Fruit fly (Drosophila melanogaster): ENCODE data around the gene CG14968.
A peak's percentile ranks its signal among the peaks of the same experiment; 100 is the strongest.

CG14968 gene

dm6 chr3L:3350572-3351343, 47.8 kb upstream of the CG14968 start (continued):
- TF ChIP-seq Ravus (GFP tag; IDR thresholded peaks at IDR 0.05) (no peak), CG2875 (GFP tag; optimal IDR thresholded peaks at IDR 0.05) (no peak), otp (GFP tag; IDR thresholded peaks at IDR 0.05) (no peak), exex (tag; optimal IDR thresholded peaks at IDR 0.05) (peak; percentile 91), CG4820 (GFP tag; optimal IDR thresholded peaks at IDR 0.05) (no peak), CG11398 (GFP tag; optimal IDR thresholded peaks at IDR 0.05) (no peak), fd96Cb (tag; optimal IDR thresholded peaks at IDR 0.05) (no peak), CG12071 (GFP tag; optimal IDR thresholded peaks at IDR 0.05) (no peak), CG1603 (tag; optimal IDR thresholded peaks at IDR 0.05) (no peak), Myb (GFP tag; optimal IDR thresholded peaks at IDR 0.05) (no peak), CG15011 (GFP tag; optimal IDR thresholded peaks at IDR 0.05) (no peak), corto (GFP tag; optimal IDR thresholded peaks at IDR 0.05) (no peak), CG6175 (GFP tag; IDR thresholded peaks at IDR 0.05) (no peak), CG30431 (GFP tag; optimal IDR thresholded peaks at IDR 0.05) (no peak), inv (GFP tag; IDR thresholded peaks at IDR 0.05; ENCODE audit: partially characterized antibody) (no peak), pzg (GFP tag; optimal IDR thresholded peaks at IDR 0.05) (no peak), CG14710 (tag; optimal IDR thresholded peaks at IDR 0.05) (no peak), PHDP (tag; optimal IDR thresholded peaks at IDR 0.05) (no peak), gce (GFP tag; IDR thresholded peaks at IDR 0.05) (no peak), Blimp-1 (GFP tag; optimal IDR thresholded peaks at IDR 0.05) (no peak), CG13287 (GFP tag; IDR thresholded peaks at IDR 0.05; ENCODE audit: partially characterized antibody) (no peak), NC2α (GFP tag; optimal IDR thresholded peaks at IDR 0.05) (no peak), dmrt11E (tag; optimal IDR thresholded peaks at IDR 0.05) (no peak), pros (GFP tag; optimal IDR thresholded peaks at IDR 0.05) (no peak), fd64A (GFP tag; optimal IDR thresholded peaks at IDR 0.05) (no peak), CG4854 (GFP tag; optimal IDR thresholded peaks at IDR 0.05) (no peak), cwo (GFP tag; optimal IDR thresholded peaks at IDR 0.05) (no peak), Hey (tag; optimal IDR thresholded peaks at IDR 0.05) (no peak), schlank (tag; optimal IDR thresholded peaks at IDR 0.05) (no peak), Dek (tag; optimal IDR thresholded peaks at IDR 0.05) (no peak), dimm (GFP tag; IDR thresholded peaks at IDR 0.05) (no peak), hbn (GFP tag; IDR thresholded peaks at IDR 0.05; ENCODE audit: partially characterized antibody) (no peak), fd3F (GFP tag; optimal IDR thresholded peaks at IDR 0.05) (no peak), en (GFP tag; optimal IDR thresholded peaks at IDR 0.05) (no peak), Side (GFP tag; optimal IDR thresholded peaks at IDR 0.05) (no peak), cato (GFP tag; optimal IDR thresholded peaks at IDR 0.05; ENCODE audit: borderline replicate concordance) (no peak), CG9727 (GFP tag; optimal IDR thresholded peaks at IDR 0.05) (peak; percentile 0), vfl (GFP tag; optimal IDR thresholded peaks at IDR 0.05) (no peak), Deaf1 (tag; optimal IDR thresholded peaks at IDR 0.05) (no peak), bbx (GFP tag; IDR thresholded peaks at IDR 0.05; ENCODE audit: partially characterized antibody) (no peak), CG12744 (GFP tag; optimal IDR thresholded peaks at IDR 0.05) (no peak), CG18011 (GFP tag; optimal IDR thresholded peaks at IDR 0.05) (no peak), crc (GFP tag; optimal IDR thresholded peaks at IDR 0.05) (no peak), CG17186 (GFP tag; optimal IDR thresholded peaks at IDR 0.05) (no peak), Fer1 (GFP tag; optimal IDR thresholded peaks at IDR 0.05) (no peak), CG15601 (tag; optimal IDR thresholded peaks at IDR 0.05) (no peak), unc-4 (GFP tag; IDR thresholded peaks at IDR 0.05; ENCODE audit: partially characterized antibody) (no peak), salm (tag; optimal IDR thresholded peaks at IDR 0.05) (no peak), CG2116 (GFP tag; optimal IDR thresholded peaks at IDR 0.05) (no peak)

Data from whole organism, embryonic.